Worm (Caenorhabditis elegans): Measurements from ENCODE around the gene col-33.

- no peak for TF ChIP-seq med-1 (GFP tag; optimal IDR thresholded peaks at IDR 0.05; ENCODE audit: insufficient read depth)
- no peak for TF ChIP-seq ztf-23 (GFP tag; IDR thresholded peaks at IDR 0.05)
- no peak for TF ChIP-seq cog-1 (tag; optimal IDR thresholded peaks at IDR 0.05)
Observed at ce11 chrIV:4265951-4266350, 2.9 kb downstream of the col-33 start.

Measured in whole organism, midembryonic.